Fruit fly (Drosophila melanogaster): Measurements from ENCODE around the gene CG34432.

DNA sequence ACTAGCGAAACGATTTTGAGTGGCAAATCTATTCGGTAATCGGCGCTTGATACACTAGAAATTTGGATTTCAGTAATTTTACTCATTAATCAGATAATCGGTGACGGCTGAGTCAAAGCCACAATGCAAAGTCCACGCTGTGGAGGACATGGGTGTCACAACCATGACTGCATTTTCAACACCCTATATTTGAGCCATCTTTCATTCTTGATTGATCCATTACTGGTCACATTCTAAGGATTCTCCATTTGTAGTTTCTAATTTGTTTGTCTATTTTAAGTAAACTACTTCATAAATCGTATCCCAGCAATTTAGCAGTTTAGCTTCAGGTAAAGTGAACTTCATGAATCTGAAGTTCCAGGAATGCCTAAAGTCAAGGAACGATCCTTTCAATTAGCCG is 48.1 kb downstream of the CG34432 start, which contains the start of gene Pka-C2:
- no peak for TF ChIP-seq h (optimal IDR thresholded peaks at IDR 0.05)
- TF ChIP-seq Myc (optimal IDR thresholded peaks at IDR 0.05): no peak
- TF ChIP-seq ttk (optimal IDR thresholded peaks at IDR 0.05): no peak
- no peak for TF ChIP-seq insv (optimal IDR thresholded peaks at IDR 0.05)
